Worm (Caenorhabditis elegans): ENCODE data around the gene ccch-5.
A peak's percentile ranks its signal among the peaks of the same experiment; 100 is the strongest.
"Not testable (repeated sequence)": the region's sequence is repeated elsewhere in the genome, so short reads cannot be mapped to it uniquely, and the experiment has no call there.

The ccch-5 gene

ce11 chrIV:14894339-14894738 is 25.1 kb upstream of the ccch-5 start:
- TF ChIP-seq cebp-2 (GFP tag; IDR thresholded peaks at IDR 0.05): peak; percentile 15; the same call in 1 of the 2 replicates
- TF ChIP-seq lir-1 (GFP tag; conservative IDR thresholded peaks at IDR 0.05): no peak
- no peak for TF ChIP-seq ceh-27 (GFP tag; optimal IDR thresholded peaks at IDR 0.05)

ce11 chrIV:14903188-14903587 is 16.2 kb upstream of the ccch-5 start:
- TF ChIP-seq madf-8 (GFP tag; conservative IDR thresholded peaks at IDR 0.05): no peak
- no peak for TF ChIP-seq mxl-1 (tag; optimal IDR thresholded peaks at IDR 0.05)
- TF ChIP-seq dpff-1 (tag; optimal IDR thresholded peaks at IDR 0.05): no peak
- TF ChIP-seq unc-62 (GFP tag; optimal IDR thresholded peaks at IDR 0.05): no peak
- no peak for TF ChIP-seq T26A5.8 (tag; optimal IDR thresholded peaks at IDR 0.05)
- TF ChIP-seq C17E4.6 (GFP tag; IDR thresholded peaks at IDR 0.05): no peak
- TF ChIP-seq snpc-4 (GFP tag; optimal IDR thresholded peaks at IDR 0.05): no peak
- no peak for TF ChIP-seq snpc-4 (tag; optimal IDR thresholded peaks at IDR 0.05)
- no peak for TF ChIP-seq nfya-1 (tag; optimal IDR thresholded peaks at IDR 0.05; ENCODE audit: borderline replicate concordance, insufficient read depth)
- no peak for TF ChIP-seq F57A8.1 (GFP tag; optimal IDR thresholded peaks at IDR 0.05)
- TF ChIP-seq tlf-1 (GFP tag; optimal IDR thresholded peaks at IDR 0.05): no peak
- no peak for TF ChIP-seq fkh-3 (tag; optimal IDR thresholded peaks at IDR 0.05)

ce11 chrIV:14909589-14909988 is 9.8 kb upstream of the ccch-5 start, which contains the start of gene pnc-2:
pnc-2 (minus strand) TSS chrIV:14909689.
- no peak for TF ChIP-seq chd-7 (tag; optimal IDR thresholded peaks at IDR 0.05)
- no peak for TF ChIP-seq bed-2 (GFP tag; IDR thresholded peaks at IDR 0.05)
- TF ChIP-seq Y67H2A.10 (GFP tag; conservative IDR thresholded peaks at IDR 0.05): no peak
- no peak for TF ChIP-seq xnd-1 (tag; optimal IDR thresholded peaks at IDR 0.05)
- no peak for TF ChIP-seq nhr-179 (tag; optimal IDR thresholded peaks at IDR 0.05)
- TF ChIP-seq mxl-1 (tag; optimal IDR thresholded peaks at IDR 0.05): no peak
- TF ChIP-seq attf-6 (GFP tag; IDR thresholded peaks at IDR 0.05): no peak
- no peak for TF ChIP-seq egrh-3 (GFP tag; IDR thresholded peaks at IDR 0.05)
- TF ChIP-seq F33H1.4 (GFP tag; IDR thresholded peaks at IDR 0.05): no peak
- TF ChIP-seq Y53G8AR.9 (GFP tag; conservative IDR thresholded peaks at IDR 0.05): no peak
- no peak for TF ChIP-seq dpff-1 (tag; optimal IDR thresholded peaks at IDR 0.05)
- TF ChIP-seq athp-1 (tag; optimal IDR thresholded peaks at IDR 0.05): no peak
- no peak for TF ChIP-seq cebp-2 (GFP tag; IDR thresholded peaks at IDR 0.05)
- TF ChIP-seq nhr-80 (tag; optimal IDR thresholded peaks at IDR 0.05): no peak
- TF ChIP-seq bed-1 (GFP tag; IDR thresholded peaks at IDR 0.05): no peak
- no peak for TF ChIP-seq ceh-58 (GFP tag; IDR thresholded peaks at IDR 0.05)
- no peak for TF ChIP-seq gei-17 (GFP tag; optimal IDR thresholded peaks at IDR 0.05)
- no peak for TF ChIP-seq F57C9.4 (tag; optimal IDR thresholded peaks at IDR 0.05)
- TF ChIP-seq egl-44 (GFP tag; IDR thresholded peaks at IDR 0.05): no peak

- TF ChIP-seq rpc-1 (optimal IDR thresholded peaks at IDR 0.05) (peak; percentile 6), rpc-1 (tag; optimal IDR thresholded peaks at IDR 0.05) (peak; percentile 63), B0261.1 (tag; optimal IDR thresholded peaks at IDR 0.05) (peak; percentile 38), snpc-4 (tag; optimal IDR thresholded peaks at IDR 0.05) (peak in 2 of 4 experiments; percentile 9 to 84), tbp1 (GFP tag; optimal IDR thresholded peaks at IDR 0.05) (peak; percentile 64), hmg-1.2 (GFP tag; IDR thresholded peaks at IDR 0.05) (peak; percentile 66), attf-6 (GFP tag; IDR thresholded peaks at IDR 0.05) (peak; percentile 95)
- TF ChIP-seq snpc-4 (GFP tag; optimal IDR thresholded peaks at IDR 0.05): not testable (repeated sequence)
Observed at ce11 chrIV:14911134-14911760, 8.2 kb upstream of the ccch-5 start.
